Fruit fly (Drosophila melanogaster): ENCODE measurements around the gene SLIRP2.

The SLIRP2 gene

DNA sequence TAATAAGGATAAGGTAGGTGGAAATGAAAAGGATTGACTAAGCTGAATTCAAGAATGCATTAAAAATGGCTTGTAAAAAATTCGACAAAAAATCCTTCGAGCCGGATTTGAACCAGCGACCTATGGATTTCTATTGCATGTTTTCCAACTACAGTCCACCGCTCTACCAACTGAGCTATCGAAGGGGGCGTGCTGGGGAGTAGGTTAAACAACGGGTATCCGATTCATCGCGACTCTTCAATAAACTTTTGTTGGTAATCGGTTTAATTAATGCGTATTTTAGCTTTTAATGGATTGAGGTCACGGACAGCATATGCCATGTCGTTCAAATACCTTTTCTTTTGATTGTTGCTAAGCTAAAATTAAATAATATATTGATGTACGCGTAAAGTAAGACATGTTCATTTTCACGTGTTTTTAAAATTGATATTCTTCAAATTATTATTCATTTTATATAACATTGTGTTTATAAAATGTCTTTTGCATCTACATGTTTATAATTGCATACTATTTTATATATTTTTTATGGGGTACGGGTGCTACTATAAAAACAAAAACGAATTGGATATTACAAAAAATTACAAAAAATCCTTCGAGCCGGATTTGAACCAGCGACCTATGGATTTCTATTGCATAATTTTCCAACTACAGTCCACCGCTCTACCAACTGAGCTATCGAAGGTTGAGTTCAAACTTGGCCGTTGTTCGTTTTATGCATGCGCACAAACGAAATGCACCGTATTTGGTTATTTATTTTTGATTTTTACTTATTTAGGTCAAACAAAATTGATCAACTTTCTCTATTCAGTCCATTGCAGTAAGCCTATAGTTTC lies 17.4 kb downstream of the SLIRP2 start (continued):
- TF ChIP-seq CG11504 (tag; optimal IDR thresholded peaks at IDR 0.05) (peak; percentile 7), Med (GFP tag) (peak; percentile 76), crol (GFP tag; IDR thresholded peaks at IDR 0.05) (peak; percentile 75), pzg (GFP tag; optimal IDR thresholded peaks at IDR 0.05) (no peak), mirr (GFP tag; optimal IDR thresholded peaks at IDR 0.05) (peak; percentile 77), Vsx1 (GFP tag; optimal IDR thresholded peaks at IDR 0.05) (no peak), CG12769 (tag; optimal IDR thresholded peaks at IDR 0.05) (peak; percentile 2), vnd (GFP tag; IDR thresholded peaks at IDR 0.05; ENCODE audit: partially characterized antibody) (peak; percentile 35), twi (tag; optimal IDR thresholded peaks at IDR 0.05) (no peak), CG8359 (GFP tag; optimal IDR thresholded peaks at IDR 0.05; ENCODE audit: borderline replicate concordance) (no peak), unc-4 (GFP tag; IDR thresholded peaks at IDR 0.05; ENCODE audit: partially characterized antibody) (peak; percentile 44; the same call in 1 of the 2 replicates), CG17359 (tag; optimal IDR thresholded peaks at IDR 0.05) (no peak), Eip74EF (GFP tag; optimal IDR thresholded peaks at IDR 0.05) (peak in 1 of 2 experiments; percentile 6), peb (GFP tag; IDR thresholded peaks at IDR 0.05) (no peak), pho (GFP tag; optimal IDR thresholded peaks at IDR 0.05) (no peak), vvl (GFP tag; IDR thresholded peaks at IDR 0.05) (peak; percentile 67), otp (GFP tag; IDR thresholded peaks at IDR 0.05) (peak; percentile 30; the same call in 1 of the 3 replicates), CG6791 (GFP tag; IDR thresholded peaks at IDR 0.05; ENCODE audit: partially characterized antibody) (peak; percentile 95), sisA (GFP tag; IDR thresholded peaks at IDR 0.05) (no peak), CG9727 (GFP tag; optimal IDR thresholded peaks at IDR 0.05) (no peak), scrt (GFP tag; optimal IDR thresholded peaks at IDR 0.05) (no peak), Sox100B (GFP tag; optimal IDR thresholded peaks at IDR 0.05) (no peak), tna (GFP tag; IDR thresholded peaks at IDR 0.05; ENCODE audit: partially characterized antibody) (peak; percentile 76), dm (GFP tag; optimal IDR thresholded peaks at IDR 0.05) (no peak), da (GFP tag; optimal IDR thresholded peaks at IDR 0.05) (no peak), CG34376 (GFP tag; optimal IDR thresholded peaks at IDR 0.05) (peak; percentile 72), Rx (GFP tag; IDR thresholded peaks at IDR 0.05) (no peak), CG2199 (GFP tag; IDR thresholded peaks at IDR 0.05) (no peak; the same call in 2 of the 3 replicates), tgo (GFP tag; IDR thresholded peaks at IDR 0.05) (no peak), ftz-f1 (GFP tag; optimal IDR thresholded peaks at IDR 0.05) (peak; percentile 69), exex (tag; optimal IDR thresholded peaks at IDR 0.05) (peak; percentile 93), al (GFP tag; IDR thresholded peaks at IDR 0.05) (no peak), Bgb (GFP tag; IDR thresholded peaks at IDR 0.05; ENCODE audit: partially characterized antibody) (peak; percentile 70), sna (GFP tag; IDR thresholded peaks at IDR 0.05; ENCODE audit: partially characterized antibody) (peak; percentile 44; the same call in 1 of the 2 replicates), pfk (GFP tag; optimal IDR thresholded peaks at IDR 0.05) (no peak), CG30403 (GFP tag; optimal IDR thresholded peaks at IDR 0.05) (no peak), pb (GFP tag; optimal IDR thresholded peaks at IDR 0.05) (no peak), ash1 (GFP tag; optimal IDR thresholded peaks at IDR 0.05) (no peak), CG4707 (GFP tag; optimal IDR thresholded peaks at IDR 0.05) (no peak), hkb (optimal IDR thresholded peaks at IDR 0.05) (no peak), hkb (GFP tag; IDR thresholded peaks at IDR 0.05) (no peak), mld (GFP tag; IDR thresholded peaks at IDR 0.05; ENCODE audit: partially characterized antibody) (peak; percentile 92), D19A (tag; optimal IDR thresholded peaks at IDR 0.05) (peak; percentile 52), CG4360 (GFP tag; IDR thresholded peaks at IDR 0.05) (no peak), gce (GFP tag; IDR thresholded peaks at IDR 0.05) (no peak), gem (tag; optimal IDR thresholded peaks at IDR 0.05) (peak; percentile 10), hb (GFP tag; IDR thresholded peaks at IDR 0.05; ENCODE audit: partially characterized antibody) (peak; percentile 68), CG7963 (GFP tag; IDR thresholded peaks at IDR 0.05; ENCODE audit: partially characterized antibody) (peak; percentile 89)

All from whole organism, embryonic.